Worm (Caenorhabditis elegans): ENCODE measurements around the gene ZC204.14.

DNA sequence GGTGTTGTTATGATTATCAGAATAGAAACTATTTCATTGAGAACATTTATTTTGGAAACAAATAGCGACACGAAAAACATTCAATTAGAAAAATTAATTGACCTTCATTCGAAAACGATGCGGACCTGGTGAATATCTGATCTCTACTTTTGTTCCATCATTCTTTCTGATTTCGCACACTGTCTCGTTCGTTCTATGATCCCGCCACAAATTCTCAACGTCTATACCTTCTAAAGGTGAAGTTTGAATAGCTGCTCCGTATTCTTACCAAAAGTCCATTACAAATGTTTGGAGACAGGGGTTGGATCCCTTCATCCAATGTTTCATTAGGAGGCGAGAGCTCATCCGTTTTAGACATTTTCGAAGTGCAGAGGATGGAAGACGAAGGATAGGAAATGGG is 10.9 kb downstream of the ZC204.14 start, which contains the start of gene fbxb-16:
- TF ChIP-seq W03F9.2 (tag; optimal IDR thresholded peaks at IDR 0.05) (no peak), dao-5 (tag; optimal IDR thresholded peaks at IDR 0.05) (no peak)
